Comparison of ENCODE assay signal across 4 fruit fly cellular contexts in the genomic region with DNA sequence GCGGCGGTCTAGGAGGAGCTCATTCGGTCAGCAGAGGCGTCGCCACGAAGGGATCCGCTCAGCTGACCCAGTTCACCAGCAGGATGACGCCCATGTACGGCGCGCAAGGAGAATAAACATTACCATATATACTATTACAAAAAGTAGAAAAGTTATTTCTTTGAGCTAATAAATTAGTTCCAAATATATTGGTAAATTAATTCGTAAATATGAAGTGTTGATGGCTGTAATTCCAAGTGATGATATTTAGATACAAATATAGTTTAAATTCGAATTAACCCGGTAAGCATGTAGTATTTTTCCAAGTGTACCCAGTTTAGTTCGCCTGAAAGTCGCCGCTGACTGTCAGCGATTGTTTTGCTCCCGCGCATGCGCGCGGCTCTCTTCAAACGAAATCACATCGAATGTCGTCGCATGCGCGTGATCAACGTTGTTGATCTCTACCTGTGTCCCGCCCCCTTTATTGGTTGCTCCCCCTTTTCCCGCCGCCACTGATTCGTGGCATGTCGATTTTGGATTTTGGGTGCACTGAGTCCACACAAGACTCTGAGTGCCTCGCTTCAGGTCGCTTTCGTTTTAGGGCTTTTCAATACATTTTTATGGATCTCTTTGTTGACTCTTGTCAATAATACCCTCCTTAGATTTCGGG.
TF ChIP-seq lines count a peak whose summit lies in the region.

No protein-coding gene starts in this region.

- TF ChIP-seq CTCF in whole organism, embryonic (GFP tag; optimal IDR thresholded peaks at IDR 0.05; lab: Kevin White, UChicago): no peak

TF ChIP-seq in whole organism, embryonic, 481 proteins besides CTCF, POLR2A, EP300 and RAD21 (continues in another document):
- TF ChIP-seq CG12391 (tag; optimal IDR thresholded peaks at IDR 0.05; lab: Kevin White, UChicago) (peak; percentile 10), Sox102F (GFP tag; optimal IDR thresholded peaks at IDR 0.05; lab: Kevin White, UChicago) (peak; percentile 29), CG3995 (GFP tag; optimal IDR thresholded peaks at IDR 0.05; lab: Kevin White, UChicago) (no peak), CG4707 (GFP tag; optimal IDR thresholded peaks at IDR 0.05; lab: Kevin White, UChicago) (no peak), Chrac-16 (GFP tag; optimal IDR thresholded peaks at IDR 0.05; lab: Kevin White, UChicago) (peak; percentile 12), dysf (GFP tag; IDR thresholded peaks at IDR 0.05; lab: Robert Waterston, UW) (no peak), CG12942 (GFP tag; optimal IDR thresholded peaks at IDR 0.05; lab: Kevin White, UChicago) (no peak), CG2889 (GFP tag; IDR thresholded peaks at IDR 0.05; lab: Robert Waterston, UW) (no peak), Gug (GFP tag; IDR thresholded peaks at IDR 0.05; lab: Robert Waterston, UW) (no peak), unpg (GFP tag; optimal IDR thresholded peaks at IDR 0.05; lab: Kevin White, UChicago) (peak; percentile 34), MBD-R2 (GFP tag; IDR thresholded peaks at IDR 0.05; lab: Robert Waterston, UW) (no peak), CG18599 (GFP tag; optimal IDR thresholded peaks at IDR 0.05; lab: Kevin White, UChicago) (no peak), CG8388 (GFP tag; optimal IDR thresholded peaks at IDR 0.05; lab: Kevin White, UChicago) (peak; percentile 4), Dp (GFP tag; optimal IDR thresholded peaks at IDR 0.05; lab: Kevin White, UChicago) (no peak), her (GFP tag; optimal IDR thresholded peaks at IDR 0.05; lab: Kevin White, UChicago) (no peak), PHDP (tag; optimal IDR thresholded peaks at IDR 0.05; lab: Kevin White, UChicago) (peak; percentile 24), lbe (GFP tag; optimal IDR thresholded peaks at IDR 0.05; lab: Kevin White, UChicago) (no peak), seq (GFP tag; IDR thresholded peaks at IDR 0.05; lab: Robert Waterston, UW) (no peak), CG9727 (GFP tag; optimal IDR thresholded peaks at IDR 0.05; lab: Kevin White, UChicago) (peak; percentile 5), gem (tag; optimal IDR thresholded peaks at IDR 0.05; lab: Kevin White, UChicago) (peak; percentile 53), CG11456 (GFP tag; IDR thresholded peaks at IDR 0.05; lab: Robert Waterston, UW) (no peak)

TF ChIP-seq in whole organism, prepupa, 60 proteins besides CTCF, POLR2A, EP300 and RAD21 (continues in another document):
- TF ChIP-seq Sox102F (GFP tag; optimal IDR thresholded peaks at IDR 0.05; lab: Kevin White, UChicago) (no peak), CG31627 (GFP tag; optimal IDR thresholded peaks at IDR 0.05; lab: Kevin White, UChicago) (no peak), CG9139 (GFP tag; optimal IDR thresholded peaks at IDR 0.05; lab: Kevin White, UChicago) (no peak), CG8119 (GFP tag; IDR thresholded peaks at IDR 0.05; lab: Robert Waterston, UW) (0 out of 3 replicates have a peak, but pooled peaks have one; percentile 28), cyc (GFP tag; optimal IDR thresholded peaks at IDR 0.05; lab: Kevin White, UChicago) (no peak), Hr39 (GFP tag; optimal IDR thresholded peaks at IDR 0.05; lab: Kevin White, UChicago) (no peak), achi (GFP tag; optimal IDR thresholded peaks at IDR 0.05; lab: Kevin White, UChicago) (peak; percentile 9), CG11902 (GFP tag; optimal IDR thresholded peaks at IDR 0.05; lab: Kevin White, UChicago) (no peak), CG8319 (GFP tag; optimal IDR thresholded peaks at IDR 0.05; lab: Kevin White, UChicago) (no peak), Eip75B (GFP tag; optimal IDR thresholded peaks at IDR 0.05; lab: Kevin White, UChicago) (no peak), CG15336 (GFP tag; IDR thresholded peaks at IDR 0.05; lab: Robert Waterston, UW) (no peak), OdsH (GFP tag; optimal IDR thresholded peaks at IDR 0.05; lab: Kevin White, UChicago) (peak; percentile 4), svp (GFP tag; lab: Kevin White, UChicago) (peak; percentile 69), CG8632 (GFP tag; optimal IDR thresholded peaks at IDR 0.05; lab: Kevin White, UChicago) (peak; percentile 25), CG32006 (GFP tag; optimal IDR thresholded peaks at IDR 0.05; lab: Kevin White, UChicago) (peak; percentile 14), Eip78C (GFP tag; lab: Kevin White, UChicago) (peak; percentile 67), eg (GFP tag; IDR thresholded peaks at IDR 0.05; lab: Robert Waterston, UW) (no peak), Smox (GFP tag; optimal IDR thresholded peaks at IDR 0.05; lab: Kevin White, UChicago) (no peak), fkh (GFP tag; optimal IDR thresholded peaks at IDR 0.05; lab: Kevin White, UChicago) (peak; percentile 43), CG6163 (GFP tag; IDR thresholded peaks at IDR 0.05; lab: Robert Waterston, UW) (0 out of 3 replicates have a peak, but pooled peaks have one; percentile 10), spab (GFP tag; optimal IDR thresholded peaks at IDR 0.05; lab: Kevin White, UChicago) (no peak), CG3919 (GFP tag; optimal IDR thresholded peaks at IDR 0.05; lab: Kevin White, UChicago) (peak; percentile 23)

TF ChIP-seq in whole organism, pupa, 21 proteins besides CTCF, POLR2A, EP300 and RAD21:
- TF ChIP-seq gl (tag; optimal IDR thresholded peaks at IDR 0.05; lab: Kevin White, UChicago) (no peak), CG8159 (tag; optimal IDR thresholded peaks at IDR 0.05; lab: Kevin White, UChicago) (peak; percentile 12), D1 (tag; optimal IDR thresholded peaks at IDR 0.05; lab: Kevin White, UChicago) (no peak), CG4496 (GFP tag; IDR thresholded peaks at IDR 0.05; lab: Robert Waterston, UW) (no peak), rn (GFP tag; IDR thresholded peaks at IDR 0.05; lab: Robert Waterston, UW) (no peak), CG12605 (GFP tag; IDR thresholded peaks at IDR 0.05; lab: Robert Waterston, UW) (no peak), CG15710 (tag; optimal IDR thresholded peaks at IDR 0.05; lab: Kevin White, UChicago) (peak; percentile 1), Pif1B (GFP tag; optimal IDR thresholded peaks at IDR 0.05; lab: Kevin White, UChicago) (no peak), CG14655 (GFP tag; optimal IDR thresholded peaks at IDR 0.05; lab: Kevin White, UChicago) (no peak), EcR (GFP tag; optimal IDR thresholded peaks at IDR 0.05; lab: Kevin White, UChicago) (no peak), CG17806 (tag; optimal IDR thresholded peaks at IDR 0.05; lab: Kevin White, UChicago) (no peak), fd96Ca (GFP tag; IDR thresholded peaks at IDR 0.05; lab: Robert Waterston, UW) (no peak), Pif1A (GFP tag; optimal IDR thresholded peaks at IDR 0.05; lab: Kevin White, UChicago) (no peak)

TF ChIP-seq in whole organism, wandering third instar larva, 38 proteins besides CTCF, POLR2A, EP300 and RAD21:
- TF ChIP-seq fru (GFP tag; optimal IDR thresholded peaks at IDR 0.05; lab: Kevin White, UChicago) (peak; percentile 26), h (GFP tag; optimal IDR thresholded peaks at IDR 0.05; lab: Kevin White, UChicago) (peak; percentile 1), N (GFP tag; optimal IDR thresholded peaks at IDR 0.05; lab: Kevin White, UChicago) (no peak)
TF ChIP-seq in whole organism, wandering third instar larva: peak in this region for 2.
